Fruit fly (Drosophila melanogaster) whole organism, adult: ENCODE data around the gene Caf1-55.

ENCODE experiments used
- CG14711 ChIP-seq: fragments of 200-800 bp; sonication (Bioruptor generic); optimal IDR thresholded peaks from 2 replicates; lab custom pipeline; 2018; ENCODE audit warnings: missing biosample characterization, mild to moderate bottlenecking, missing genetic modification characterization, moderate library complexity
- CG1620 ChIP-seq: fragments of 200-800 bp; sonication (Bioruptor generic); optimal IDR thresholded peaks from 2 replicates; lab custom pipeline; 2016; ENCODE audit warnings: missing biosample characterization, missing genetic modification characterization
- CG5204 ChIP-seq: fragments of 200-800 bp; sonication (Bioruptor generic); optimal IDR thresholded peaks from 2 replicates; lab custom pipeline; 2016; ENCODE audit warnings: missing biosample characterization, missing genetic modification characterization
- CG7045 ChIP-seq: fragments of 200-800 bp; sonication (Bioruptor generic); optimal IDR thresholded peaks from 2 replicates; lab custom pipeline; 2017; ENCODE audit warnings: missing biosample characterization, mild to moderate bottlenecking, missing genetic modification characterization
- CG7101 ChIP-seq: fragments of 200-800 bp; sonication (Bioruptor generic); optimal IDR thresholded peaks from 2 replicates; lab custom pipeline; 2018; ENCODE audit warnings: missing biosample characterization, mild to moderate bottlenecking, missing genetic modification characterization, moderate library complexity
- Crg-1 ChIP-seq: fragments of 200-800 bp; sonication (Bioruptor generic); optimal IDR thresholded peaks from 2 replicates; lab custom pipeline; 2016; ENCODE audit warnings: missing biosample characterization, missing genetic modification characterization
- cic ChIP-seq: fragments of 200-800 bp; sonication (Bioruptor generic); optimal IDR thresholded peaks from 2 replicates; lab custom pipeline; 2017; ENCODE audit warnings: missing biosample characterization, mild to moderate bottlenecking, missing genetic modification characterization, moderate library complexity
- cnc ChIP-seq, 2 experiments: fragments of >200 bp; optimal IDR thresholded peaks; 2 replicates each; lab custom pipeline; 2017
- kay ChIP-seq: fragments of 200-800 bp; sonication (Bioruptor generic); peaks from one replicate; lab custom pipeline; 2016; ENCODE audit warnings: missing biosample characterization, missing genetic modification characterization, borderline replicate concordance
- tj ChIP-seq: fragments of 200-800 bp; sonication (Bioruptor generic); optimal IDR thresholded peaks from 3 replicates; lab custom pipeline; 2017; ENCODE audit warnings: missing biosample characterization, mild to moderate bottlenecking, missing genetic modification characterization, moderate library complexity

DNA sequence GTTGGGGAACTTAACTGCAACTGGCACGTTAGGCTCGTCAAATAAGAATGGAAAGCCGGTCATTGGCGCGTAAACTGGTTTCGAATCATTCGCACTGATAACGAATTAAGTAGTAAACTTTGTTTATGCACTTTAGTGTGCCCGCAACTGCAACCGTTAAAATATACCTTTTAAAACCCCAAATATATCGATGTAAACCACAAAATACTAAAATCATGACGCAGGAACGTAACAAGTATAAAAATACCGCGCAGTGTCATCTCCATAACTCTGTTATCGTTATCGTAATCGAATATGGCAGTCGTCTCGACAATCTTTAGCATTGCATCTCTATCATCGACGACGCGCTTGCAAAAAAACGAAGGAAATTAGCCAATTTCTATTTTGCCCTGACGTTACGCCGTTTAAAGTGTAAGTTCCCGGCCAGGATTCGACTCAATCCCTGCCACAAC lies at the start of gene Caf1-55, which contains the start of gene CG31344:
- no peak for TF ChIP-seq CG1620 (GFP tag; lab: Kevin White, UChicago)
- peak; percentile 35 for TF ChIP-seq cic
- TF ChIP-seq kay (GFP tag; lab: Kevin White, UChicago) = no peak
- TF ChIP-seq CG5204 (GFP tag; lab: Kevin White, UChicago) = no peak
- TF ChIP-seq CG14711 (tag; lab: Kevin White, UChicago) = peak; percentile 29
- no peak for TF ChIP-seq cnc (optimal IDR thresholded peaks at IDR 0.05; lab: Kevin White, UChicago)
- no peak for TF ChIP-seq Crg-1 (GFP tag; lab: Kevin White, UChicago)
- no peak for TF ChIP-seq tj (GFP tag; lab: Kevin White, UChicago)
- no peak for TF ChIP-seq CG7045 (GFP tag; lab: Kevin White, UChicago)
- TF ChIP-seq CG7101 (tag; lab: Kevin White, UChicago) = no peak
